Worm (Caenorhabditis elegans) whole organism, early embryonic: ENCODE data around the gene E02C12.19.

Source experiments
- B0310.2 ChIP-seq: sonication (generic microtip); optimal IDR thresholded peaks from 2 replicates; lab custom pipeline; 2016; ENCODE audit warnings: mild to moderate bottlenecking, missing genetic modification characterization, missing compliant biosample characterization
- F13C5.2 ChIP-seq: sonication (generic microtip); optimal IDR thresholded peaks from 2 replicates; lab custom pipeline; 2017; ENCODE audit warnings: mild to moderate bottlenecking, missing genetic modification characterization, inconsistent platforms, missing compliant biosample characterization
- aly-1 ChIP-seq: sonication (generic microtip); optimal IDR thresholded peaks from 2 replicates; lab custom pipeline; 2016; ENCODE audit warnings: missing genetic modification characterization, missing compliant biosample characterization
- ama-1 ChIP-seq: fragments of 150-350 bp; optimal IDR thresholded peaks from 2 replicates; lab custom pipeline; 2014
- ceh-13 ChIP-seq: fragments of 200-800 bp; sonication (Bioruptor generic); optimal IDR thresholded peaks from 2 replicates; lab custom pipeline; 2018; ENCODE audit warnings: mild to moderate bottlenecking, missing genetic modification characterization, missing compliant biosample characterization
- ceh-36 ChIP-seq: sonication (generic microtip); optimal IDR thresholded peaks from 2 replicates; lab custom pipeline; 2016; ENCODE audit warnings: missing genetic modification characterization, inconsistent platforms, missing compliant biosample characterization
- ets-7 ChIP-seq: sonication (generic microtip); optimal IDR thresholded peaks from 2 replicates; lab custom pipeline; 2016; ENCODE audit warnings: missing genotype, missing genetic modification characterization, missing compliant biosample characterization
- flt-1 ChIP-seq: fragments of 200-800 bp; sonication (Bioruptor generic); IDR thresholded peaks from 2 replicates; pipeline ENCODE4 v1.3.6; 2022; ENCODE audit warnings: missing genetic modification characterization, missing compliant biosample characterization
- hmbx-1 ChIP-seq: sonication (generic microtip); optimal IDR thresholded peaks from 2 replicates; lab custom pipeline; 2016; ENCODE audit warnings: mild to moderate bottlenecking, missing genetic modification characterization, missing compliant biosample characterization
- hmg-4 ChIP-seq: fragments of 200-800 bp; sonication (Bioruptor generic); optimal IDR thresholded peaks from 2 replicates; lab custom pipeline; 2018; ENCODE audit warnings: mild to moderate bottlenecking, missing genetic modification characterization, missing compliant biosample characterization
- hnd-1 ChIP-seq: sonication (generic microtip); optimal IDR thresholded peaks from 2 replicates; lab custom pipeline; 2016; ENCODE audit warnings: missing genetic modification characterization, missing compliant biosample characterization
- pes-1 ChIP-seq: fragments of 200-800 bp; sonication (Bioruptor generic); IDR thresholded peaks from 2 replicates; pipeline ENCODE4 v1.3.6; 2022; ENCODE audit warnings: missing genetic modification reagents, missing genetic modification characterization, missing compliant biosample characterization
- scrt-1 ChIP-seq: fragments of 200-800 bp; sonication (Bioruptor generic); IDR thresholded peaks from 2 replicates; pipeline ENCODE4 v1.3.6; 2022; ENCODE audit warnings: missing genetic modification characterization, missing compliant biosample characterization
- sea-1 ChIP-seq: fragments of 200-800 bp; sonication (Bioruptor generic); conservative IDR thresholded peaks from 2 replicates; pipeline ENCODE4 v1.3.6; 2022; ENCODE audit warnings: missing genetic modification characterization, missing compliant biosample characterization
- tbx-11 ChIP-seq: fragments of 200-800 bp; sonication (Bioruptor generic); IDR thresholded peaks from 2 replicates; pipeline ENCODE4 v1.3.6; 2022; ENCODE audit warnings: missing genetic modification characterization, missing compliant biosample characterization
- tbx-37 ChIP-seq: fragments of 200-800 bp; sonication (Bioruptor generic); conservative IDR thresholded peaks from 2 replicates; pipeline ENCODE4 v1.3.6; 2022; ENCODE audit warnings: missing genetic modification reagents, missing genetic modification characterization, missing compliant biosample characterization
- tra-4 ChIP-seq: sonication (generic microtip); optimal IDR thresholded peaks from 2 replicates; lab custom pipeline; 2017; ENCODE audit warnings: missing genetic modification characterization, missing compliant biosample characterization

E02C12.19 gene

ce11 chrV:9359674-9360073, 16.6 kb downstream of the E02C12.19 start, which contains the start of gene gpa-3:
Gene gpa-3 (minus strand): TSS chrV:9359774.
- no peak for TF ChIP-seq ama-1
- no peak for TF ChIP-seq aly-1 (tag; lab: Kevin White, UChicago)
- TF ChIP-seq hmg-4 (GFP tag; lab: Kevin White, UChicago): no peak
- TF ChIP-seq scrt-1 (GFP tag; lab: Robert Waterston, UW): no peak
- TF ChIP-seq tbx-11 (GFP tag; lab: Robert Waterston, UW): no peak
- no peak for TF ChIP-seq ceh-36 (tag; lab: Kevin White, UChicago)
- no peak for TF ChIP-seq hmbx-1 (tag; lab: Kevin White, UChicago)
- no peak for TF ChIP-seq tbx-37 (GFP tag; lab: Robert Waterston, UW)

DNA sequence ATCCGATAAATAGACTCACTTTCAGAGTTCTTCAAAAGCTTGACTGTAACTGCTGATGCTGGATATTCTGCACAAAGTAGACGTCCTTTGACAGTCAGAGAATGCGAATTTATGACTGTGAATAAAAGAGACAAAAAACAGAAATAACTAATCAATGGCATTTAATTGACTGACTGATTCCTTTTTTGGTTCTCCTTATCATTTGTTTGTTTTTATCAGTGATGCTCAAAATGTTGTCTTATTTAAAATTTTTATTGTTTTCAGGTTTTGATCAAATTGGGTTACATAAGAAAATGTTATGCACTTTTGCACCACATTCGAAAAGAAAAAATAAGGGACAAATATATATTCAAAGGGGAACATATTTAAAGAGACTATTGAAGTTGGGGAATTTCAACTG, 20.0 kb downstream of the E02C12.19 start, which contains the start of gene ttr-49:
TSS of gene ttr-49 (minus strand) at position 171 of the 400 bp plus-strand sequence.
- no peak for TF ChIP-seq hmg-4 (GFP tag; lab: Kevin White, UChicago)
- no peak for TF ChIP-seq scrt-1 (GFP tag; lab: Robert Waterston, UW)
- no peak for TF ChIP-seq ama-1
- no peak for TF ChIP-seq sea-1 (GFP tag; lab: Robert Waterston, UW)
- no peak for TF ChIP-seq hmbx-1 (tag; lab: Kevin White, UChicago)
- no peak for TF ChIP-seq pes-1 (GFP tag; lab: Robert Waterston, UW)
- TF ChIP-seq tbx-11 (GFP tag; lab: Robert Waterston, UW): no peak
- TF ChIP-seq tbx-37 (GFP tag; lab: Robert Waterston, UW): no peak
- TF ChIP-seq aly-1 (tag; lab: Kevin White, UChicago): no peak
- TF ChIP-seq hnd-1: no peak
- TF ChIP-seq flt-1 (GFP tag; lab: Robert Waterston, UW): no peak
- TF ChIP-seq tra-4 (tag; lab: Kevin White, UChicago): no peak
- TF ChIP-seq ceh-36 (tag; lab: Kevin White, UChicago): no peak
- TF ChIP-seq F13C5.2 (tag; lab: Kevin White, UChicago): no peak
- TF ChIP-seq ets-7 (tag; lab: Kevin White, UChicago): no peak
- TF ChIP-seq B0310.2: no peak
- TF ChIP-seq ceh-13 (GFP tag; lab: Kevin White, UChicago): no peak

DNA sequence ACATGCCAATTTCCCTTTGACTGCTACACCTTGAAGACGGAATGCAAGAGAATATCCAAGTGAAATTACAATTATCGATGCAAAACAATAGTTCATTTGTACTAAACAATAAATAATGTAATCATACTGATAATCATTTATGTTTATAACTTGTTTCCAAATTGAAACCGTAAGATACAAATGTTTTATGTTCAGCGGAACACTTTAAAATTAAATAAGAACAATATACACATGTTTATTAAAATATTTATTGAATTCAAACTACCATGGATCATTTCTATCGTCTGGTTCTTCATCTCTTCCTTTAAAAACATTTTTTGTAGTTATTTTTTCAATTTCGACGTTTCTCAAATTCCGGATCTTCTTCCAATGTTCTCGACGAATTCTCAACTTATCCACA, 20.9 kb downstream of the E02C12.19 start, which contains the start of gene ttr-40:
TSS of gene ttr-40 (minus strand) at position 101 of the 400 bp plus-strand sequence.
- TF ChIP-seq aly-1 (tag; lab: Kevin White, UChicago) (no peak), pes-1 (GFP tag; lab: Robert Waterston, UW) (no peak), sea-1 (GFP tag; lab: Robert Waterston, UW) (no peak)

DNA sequence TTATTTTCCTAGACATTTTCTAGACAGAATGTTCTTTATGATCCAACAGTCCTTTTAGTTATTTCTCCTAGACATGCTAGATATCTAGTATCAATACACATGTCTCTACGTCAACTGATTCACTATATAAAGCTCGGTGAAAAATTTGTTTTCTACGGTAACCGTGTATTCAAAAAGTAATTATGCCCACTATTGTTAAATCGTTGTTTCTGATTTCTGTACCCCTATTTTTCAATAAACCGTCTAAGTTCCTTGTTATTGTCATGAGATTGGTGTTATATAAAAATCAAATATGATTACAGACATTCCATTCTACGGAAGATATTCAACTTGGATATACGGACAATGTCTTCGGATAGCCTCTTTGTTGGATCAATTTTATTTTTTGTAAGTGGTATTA, 23.4 kb downstream of the E02C12.19 start, which contains the start of gene srx-46:
TSS of gene srx-46 (plus strand) at position 301 of the 400 bp plus-strand sequence.
- no peak for TF ChIP-seq hmg-4 (GFP tag; lab: Kevin White, UChicago)
- TF ChIP-seq hmbx-1 (tag; lab: Kevin White, UChicago): no peak
- TF ChIP-seq F13C5.2 (tag; lab: Kevin White, UChicago): no peak
- TF ChIP-seq flt-1 (GFP tag; lab: Robert Waterston, UW): no peak
- no peak for TF ChIP-seq tbx-37 (GFP tag; lab: Robert Waterston, UW)
- TF ChIP-seq aly-1 (tag; lab: Kevin White, UChicago): no peak
- no peak for TF ChIP-seq ama-1
- TF ChIP-seq pes-1 (GFP tag; lab: Robert Waterston, UW): no peak
- no peak for TF ChIP-seq tra-4 (tag; lab: Kevin White, UChicago)
- TF ChIP-seq B0310.2: no peak
- TF ChIP-seq hnd-1: no peak
- TF ChIP-seq ceh-36 (tag; lab: Kevin White, UChicago): no peak
- TF ChIP-seq scrt-1 (GFP tag; lab: Robert Waterston, UW): no peak
- TF ChIP-seq sea-1 (GFP tag; lab: Robert Waterston, UW): no peak
- TF ChIP-seq ceh-13 (GFP tag; lab: Kevin White, UChicago): no peak

ce11 chrV:9349687-9350086, 26.6 kb downstream of the E02C12.19 start, which contains the start of gene srx-47:
Gene srx-47 (plus strand): TSS chrV:9349987.
- no peak for TF ChIP-seq ets-7 (tag; lab: Kevin White, UChicago)
- no peak for TF ChIP-seq B0310.2
- no peak for TF ChIP-seq hmg-4 (GFP tag; lab: Kevin White, UChicago)
- TF ChIP-seq hmbx-1 (tag; lab: Kevin White, UChicago): no peak
- TF ChIP-seq tbx-37 (GFP tag; lab: Robert Waterston, UW): no peak
- TF ChIP-seq tbx-11 (GFP tag; lab: Robert Waterston, UW): no peak
- TF ChIP-seq ceh-36 (tag; lab: Kevin White, UChicago): no peak
- TF ChIP-seq pes-1 (GFP tag; lab: Robert Waterston, UW): no peak
- no peak for TF ChIP-seq tra-4 (tag; lab: Kevin White, UChicago)

ce11 chrV:9346804-9347203, 29.5 kb downstream of the E02C12.19 start, which contains the start of the genes K07B1.7 and try-5:
Gene K07B1.7 (minus strand): TSS chrV:9346962.
Gene try-5 (plus strand): TSS chrV:9347044.
- no peak for TF ChIP-seq hnd-1
- TF ChIP-seq flt-1 (GFP tag; lab: Robert Waterston, UW): no peak
- TF ChIP-seq hmg-4 (GFP tag; lab: Kevin White, UChicago): no peak
- no peak for TF ChIP-seq ama-1
- no peak for TF ChIP-seq scrt-1 (GFP tag; lab: Robert Waterston, UW)
- no peak for TF ChIP-seq tbx-37 (GFP tag; lab: Robert Waterston, UW)
- no peak for TF ChIP-seq B0310.2
- no peak for TF ChIP-seq F13C5.2 (tag; lab: Kevin White, UChicago)
- TF ChIP-seq tra-4 (tag; lab: Kevin White, UChicago): no peak
- TF ChIP-seq ceh-36 (tag; lab: Kevin White, UChicago): no peak
- no peak for TF ChIP-seq pes-1 (GFP tag; lab: Robert Waterston, UW)
- TF ChIP-seq tbx-11 (GFP tag; lab: Robert Waterston, UW): no peak
- no peak for TF ChIP-seq aly-1 (tag; lab: Kevin White, UChicago)
- no peak for TF ChIP-seq ets-7 (tag; lab: Kevin White, UChicago)
- no peak for TF ChIP-seq ceh-13 (GFP tag; lab: Kevin White, UChicago)
- no peak for TF ChIP-seq hmbx-1 (tag; lab: Kevin White, UChicago)
- no peak for TF ChIP-seq sea-1 (GFP tag; lab: Robert Waterston, UW)
